Fruit fly (Drosophila melanogaster) whole organism, embryonic: ENCODE data around the gene defl.

Experiments used
- Adf1 ChIP-seq: fragments of 200-800 bp; sonication (Bioruptor generic); IDR thresholded peaks from 2 replicates; pipeline ENCODE4 v1.3.6; 2022; ENCODE audit warnings: missing biosample characterization, missing genetic modification characterization
- B-H2 ChIP-seq: fragments of 200-800 bp; sonication (Bioruptor generic); optimal IDR thresholded peaks from 2 replicates; lab custom pipeline; 2018; ENCODE audit warnings: missing biosample characterization, mild to moderate bottlenecking, missing genetic modification characterization
- BEAF-32 ChIP-seq: fragments of 200-800 bp; sonication (Bioruptor generic); optimal IDR thresholded peaks from 3 replicates; lab custom pipeline; 2017; ENCODE audit warnings: missing biosample characterization, missing genetic modification characterization, mild to moderate bottlenecking, moderate library complexity, missing genetic modification reagents
- Blimp-1 ChIP-seq: fragments of 200-800 bp; sonication (Bioruptor generic); optimal IDR thresholded peaks from 3 replicates; lab custom pipeline; 2018; ENCODE audit warnings: missing biosample characterization, missing genetic modification characterization, mild to moderate bottlenecking, moderate library complexity, missing genetic modification reagents
- CG10431 ChIP-seq: fragments of 200-800 bp; sonication (Bioruptor generic); optimal IDR thresholded peaks from 3 replicates; lab custom pipeline; 2018; ENCODE audit warnings: missing biosample characterization, mild to moderate bottlenecking, missing genetic modification characterization
- CG11456 ChIP-seq: fragments of 200-800 bp; sonication (Bioruptor generic); IDR thresholded peaks from 3 replicates; pipeline ENCODE4 v1.3.6; 2022; ENCODE audit warnings: missing biosample characterization, missing genetic modification characterization
- CG1233 ChIP-seq: fragments of 200-800 bp; sonication (Bioruptor generic); optimal IDR thresholded peaks from 4 replicates; lab custom pipeline; 2018; ENCODE audit warnings: missing biosample characterization, mild to moderate bottlenecking, missing genetic modification characterization
- CG12769 ChIP-seq: fragments of 200-800 bp; sonication (Bioruptor generic); optimal IDR thresholded peaks from 2 replicates; lab custom pipeline; 2019; ENCODE audit warnings: missing biosample characterization, mild to moderate bottlenecking, missing genetic modification characterization, moderate library complexity
- CG15073 ChIP-seq: fragments of 200-800 bp; sonication (Bioruptor generic); optimal IDR thresholded peaks from 2 replicates; lab custom pipeline; 2016; ENCODE audit warnings: missing biosample characterization, missing genetic modification characterization
- CG1647 ChIP-seq: fragments of 200-800 bp; sonication (Bioruptor generic); optimal IDR thresholded peaks from 3 replicates; lab custom pipeline; 2016; ENCODE audit warnings: missing biosample characterization, missing genetic modification characterization
- CG17568 ChIP-seq: fragments of 200-800 bp; sonication (Bioruptor generic); optimal IDR thresholded peaks from 2 replicates; lab custom pipeline; 2018; ENCODE audit warnings: missing biosample characterization, mild to moderate bottlenecking, missing genetic modification characterization, moderate library complexity
- CG17612 ChIP-seq: fragments of 200-800 bp; sonication (Bioruptor generic); IDR thresholded peaks from 2 replicates; pipeline ENCODE4 v1.3.6; 2022; ENCODE audit warnings: missing biosample characterization, missing genetic modification characterization
- CG17912 ChIP-seq: fragments of 200-800 bp; sonication (Bioruptor generic); optimal IDR thresholded peaks from 2 replicates; lab custom pipeline; 2018; ENCODE audit warnings: missing biosample characterization, mild to moderate bottlenecking, missing genetic modification characterization
- CG18619 ChIP-seq: fragments of 200-800 bp; sonication (Bioruptor generic); optimal IDR thresholded peaks from 3 replicates; lab custom pipeline; 2017; ENCODE audit warnings: missing biosample characterization, mild to moderate bottlenecking, missing genetic modification characterization
- CG2678 ChIP-seq: fragments of 200-800 bp; sonication (Bioruptor generic); optimal IDR thresholded peaks from 3 replicates; lab custom pipeline; 2019; ENCODE audit warnings: missing biosample characterization, mild to moderate bottlenecking, missing genetic modification characterization, moderate library complexity
- CG3163 ChIP-seq: fragments of 200-800 bp; sonication (Bioruptor generic); optimal IDR thresholded peaks from 3 replicates; lab custom pipeline; 2016; ENCODE audit warnings: missing biosample characterization, missing genetic modification characterization
- CG34422 ChIP-seq: fragments of 200-800 bp; sonication (Bioruptor generic); IDR thresholded peaks from 3 replicates; pipeline ENCODE4 v1.3.6; 2022; ENCODE audit warnings: missing biosample characterization, missing genetic modification characterization
- CG3995 ChIP-seq: fragments of 200-800 bp; sonication (Bioruptor generic); optimal IDR thresholded peaks from 3 replicates; lab custom pipeline; 2016; ENCODE audit warnings: missing biosample characterization, missing genetic modification characterization
- CG7745 ChIP-seq: fragments of 200-800 bp; sonication (Bioruptor generic); optimal IDR thresholded peaks from 2 replicates; lab custom pipeline; 2018; ENCODE audit warnings: missing biosample characterization, mild to moderate bottlenecking, missing genetic modification characterization, moderate library complexity
- CG8290 ChIP-seq, 3 experiments: fragments of 200-800 bp; sonication (Bioruptor generic); optimal IDR thresholded peaks; 2 replicates each; lab custom pipeline; 2016 to 2019; ENCODE audit warnings: missing biosample characterization in 3 of 3, missing genetic modification characterization in 3 of 3, mild to moderate bottlenecking in 2 of 3, moderate library complexity in 1 of 3
- CG8359 ChIP-seq: fragments of 200-800 bp; sonication (Bioruptor generic); optimal IDR thresholded peaks from 2 replicates; lab custom pipeline; 2017; ENCODE audit warnings: missing biosample characterization, mild to moderate bottlenecking, missing genetic modification characterization, borderline replicate concordance
- CG9932 ChIP-seq: fragments of 200-800 bp; sonication (Bioruptor generic); IDR thresholded peaks from 2 replicates; pipeline ENCODE4 v1.3.6; 2022; ENCODE audit warnings: missing biosample characterization, missing genetic modification characterization
- Dll ChIP-seq: fragments of 200-800 bp; sonication (Bioruptor generic); IDR thresholded peaks from 4 replicates; pipeline ENCODE4 v1.3.6; 2022; ENCODE audit warnings: missing biosample characterization, missing genetic modification characterization; ENCODE audit not compliant: partially characterized antibody
- HLHmδ ChIP-seq: fragments of 200-800 bp; sonication (Bioruptor generic); optimal IDR thresholded peaks from 2 replicates; lab custom pipeline; 2018; ENCODE audit warnings: missing biosample characterization, mild to moderate bottlenecking, missing genetic modification characterization, moderate library complexity
- Hsf ChIP-seq: fragments of 200-800 bp; sonication (Bioruptor generic); optimal IDR thresholded peaks from 3 replicates; lab custom pipeline; 2016; ENCODE audit warnings: missing biosample characterization, missing genetic modification characterization
- Kr ChIP-seq: fragments of 200-800 bp; sonication (Bioruptor generic); optimal IDR thresholded peaks from 2 replicates; lab custom pipeline; 2017; ENCODE audit warnings: missing biosample characterization, mild to moderate bottlenecking, missing genetic modification characterization
- Med ChIP-seq: fragments of 200-800 bp; sonication (Bioruptor generic); peaks from one replicate; lab custom pipeline; 2016; ENCODE audit warnings: missing biosample characterization, missing genetic modification characterization, mild to moderate bottlenecking, inconsistent platforms, moderate library complexity
- Mrtf ChIP-seq: fragments of 200-800 bp; sonication (Bioruptor generic); IDR thresholded peaks from 3 replicates; pipeline ENCODE4 v1.3.6; 2022; ENCODE audit warnings: missing biosample characterization, missing genetic modification characterization
- Nf-YC ChIP-seq: fragments of 200-800 bp; optimal IDR thresholded peaks from 3 replicates; lab custom pipeline; 2019; ENCODE audit warnings: missing biosample characterization, mild to moderate bottlenecking, missing genetic modification characterization, moderate library complexity
- ci ChIP-seq: fragments of 200-800 bp; sonication (Bioruptor generic); IDR thresholded peaks from 3 replicates; pipeline ENCODE4 v1.3.6; 2022; ENCODE audit warnings: missing biosample characterization, missing genetic modification characterization
- corto ChIP-seq: fragments of 200-800 bp; sonication (Bioruptor generic); optimal IDR thresholded peaks from 2 replicates; lab custom pipeline; 2016; ENCODE audit warnings: missing biosample characterization, mild to moderate bottlenecking, missing genetic modification characterization, moderate library complexity
- dati ChIP-seq: fragments of 200-800 bp; sonication (Bioruptor generic); IDR thresholded peaks from 2 replicates; pipeline ENCODE4 v1.3.6; 2022; ENCODE audit warnings: missing biosample characterization, missing genetic modification characterization
- dysf ChIP-seq: fragments of 200-800 bp; sonication (Bioruptor generic); IDR thresholded peaks from 3 replicates; pipeline ENCODE4 v1.3.6; 2022; ENCODE audit warnings: missing biosample characterization, missing genetic modification characterization
- ind ChIP-seq: fragments of 200-800 bp; sonication (Bioruptor generic); optimal IDR thresholded peaks from 3 replicates; lab custom pipeline; 2016; ENCODE audit warnings: missing biosample characterization, missing genetic modification characterization
- klu ChIP-seq: fragments of 200-800 bp; sonication (Bioruptor generic); IDR thresholded peaks from 2 replicates; pipeline ENCODE4 v1.3.6; 2022; ENCODE audit warnings: missing biosample characterization, missing genetic modification characterization
- lilli ChIP-seq: fragments of 200-800 bp; sonication (Bioruptor generic); optimal IDR thresholded peaks from 3 replicates; lab custom pipeline; 2016; ENCODE audit warnings: missing biosample characterization, missing genetic modification characterization
- maf-S ChIP-seq: fragments of 200-800 bp; sonication (Bioruptor generic); optimal IDR thresholded peaks from 2 replicates; lab custom pipeline; 2016; ENCODE audit warnings: missing biosample characterization, missing genetic modification characterization
- nerfin-2 ChIP-seq: fragments of 200-800 bp; sonication (Bioruptor generic); IDR thresholded peaks from 2 replicates; pipeline ENCODE4 v1.3.6; 2022; ENCODE audit warnings: missing biosample characterization, missing genetic modification characterization; ENCODE audit not compliant: partially characterized antibody
- pita ChIP-seq: fragments of 200-800 bp; sonication (Bioruptor generic); optimal IDR thresholded peaks from 2 replicates; lab custom pipeline; 2017; ENCODE audit warnings: missing biosample characterization, mild to moderate bottlenecking, missing genetic modification characterization
- psq ChIP-seq: fragments of 200-800 bp; sonication (Bioruptor generic); optimal IDR thresholded peaks from 2 replicates; lab custom pipeline; 2017; ENCODE audit warnings: missing biosample characterization, missing genetic modification characterization
- schlank ChIP-seq: fragments of 200-800 bp; sonication (Bioruptor generic); optimal IDR thresholded peaks from 2 replicates; lab custom pipeline; 2018; ENCODE audit warnings: missing biosample characterization, mild to moderate bottlenecking, missing genetic modification characterization
- scrt ChIP-seq: fragments of 200-800 bp; sonication (Bioruptor generic); optimal IDR thresholded peaks from 2 replicates; lab custom pipeline; 2018; ENCODE audit warnings: missing biosample characterization, mild to moderate bottlenecking, missing genetic modification characterization, moderate library complexity
- seq ChIP-seq: fragments of 200-800 bp; sonication (Bioruptor generic); IDR thresholded peaks from 2 replicates; pipeline ENCODE4 v1.3.6; 2022; ENCODE audit warnings: missing biosample characterization, missing genetic modification characterization
- sqz ChIP-seq: fragments of 200-800 bp; sonication (Bioruptor generic); optimal IDR thresholded peaks from 3 replicates; lab custom pipeline; 2018; ENCODE audit warnings: missing biosample characterization, mild to moderate bottlenecking, missing genetic modification characterization
- tgo ChIP-seq: fragments of 200-800 bp; sonication (Bioruptor generic); IDR thresholded peaks from 3 replicates; pipeline ENCODE4 v1.3.6; 2022; ENCODE audit warnings: missing biosample characterization, missing genetic modification characterization
- vfl ChIP-seq: fragments of 200-800 bp; sonication (Bioruptor generic); optimal IDR thresholded peaks from 2 replicates; lab custom pipeline; 2016; ENCODE audit warnings: missing biosample characterization, missing genetic modification characterization
- wdn ChIP-seq: fragments of 200-800 bp; sonication (Bioruptor generic); IDR thresholded peaks from 2 replicates; pipeline ENCODE4 v1.3.6; 2022; ENCODE audit warnings: missing biosample characterization, missing genetic modification characterization
- yki ChIP-seq: fragments of >200 bp; optimal IDR thresholded peaks from 3 replicates; lab custom pipeline; 2018
- zen2 ChIP-seq: fragments of 200-800 bp; sonication (Bioruptor generic); IDR thresholded peaks from 3 replicates; pipeline ENCODE4 v1.3.6; 2022; ENCODE audit warnings: missing biosample characterization, missing genetic modification characterization; ENCODE audit not compliant: partially characterized antibody

The defl gene

dm6 chr3L:9693552-9694133, 29.6 kb upstream of the defl start (continued):
- TF ChIP-seq CG1647 (GFP tag; lab: Kevin White, UChicago) (no peak), CG3163 (GFP tag; lab: Kevin White, UChicago) (no peak), dysf (GFP tag; lab: Robert Waterston, UW) (no peak), CG8359 (no peak), CG15073 (GFP tag; lab: Kevin White, UChicago) (no peak), dati (GFP tag; lab: Robert Waterston, UW) (no peak), CG1233 (GFP tag; lab: Kevin White, UChicago) (no peak), lilli (GFP tag; lab: Kevin White, UChicago) (no peak), pita (no peak), tgo (no peak), psq (GFP tag; lab: Kevin White, UChicago) (no peak), CG18619 (no peak), vfl (GFP tag; lab: Kevin White, UChicago) (no peak), ind (GFP tag; lab: Kevin White, UChicago) (no peak), CG10431 (no peak), CG17612 (GFP tag; lab: Robert Waterston, UW) (no peak), CG11456 (no peak), Nf-YC (no peak), Mrtf (GFP tag; lab: Robert Waterston, UW) (no peak), HLHmδ (GFP tag; lab: Kevin White, UChicago) (no peak), klu (GFP tag; lab: Robert Waterston, UW) (no peak), CG7745 (tag; lab: Kevin White, UChicago) (no peak), Hsf (GFP tag; lab: Kevin White, UChicago) (no peak), CG34422 (no peak), seq (no peak), schlank (tag; lab: Kevin White, UChicago) (no peak), nerfin-2 (GFP tag; lab: Robert Waterston, UW) (no peak), Kr (GFP tag; lab: Kevin White, UChicago) (no peak)

dm6 chr3L:9694169-9694866, 28.9 kb upstream of the defl start:
- TF ChIP-seq Med (GFP tag; lab: Kevin White, UChicago) (peak; percentile 8), zen2 (GFP tag; lab: Robert Waterston, UW) (peak; percentile 49; the same call in 1 of the 3 replicates), CG9932 (GFP tag; lab: Robert Waterston, UW) (0 out of 2 replicates have a peak, but pooled peaks have one; percentile 11), seq (peak; percentile 49; the same call in 1 of the 2 replicates), vfl (GFP tag; lab: Kevin White, UChicago) (no peak), ci (GFP tag; lab: Robert Waterston, UW) (peak; percentile 38; the same call in 1 of the 3 replicates), CG12769 (peak; percentile 73), yki (lab: Kevin White, UChicago) (peak; percentile 47), Adf1 (peak; percentile 96), CG17912 (no peak), B-H2 (GFP tag; lab: Kevin White, UChicago) (peak; percentile 17), sqz (GFP tag; lab: Kevin White, UChicago) (peak; percentile 49), scrt (GFP tag; lab: Kevin White, UChicago) (peak; percentile 6), Blimp-1 (GFP tag; lab: Kevin White, UChicago) (no peak), corto (GFP tag; lab: Kevin White, UChicago) (peak; percentile 29), CG2678 (tag; lab: Kevin White, UChicago) (peak; percentile 14), CG3995 (GFP tag; lab: Kevin White, UChicago) (peak; percentile 13), Dll (GFP tag; lab: Robert Waterston, UW) (0 out of 4 replicates have a peak, but pooled peaks have one; percentile 18), maf-S (GFP tag; lab: Kevin White, UChicago) (no peak), wdn (GFP tag; lab: Robert Waterston, UW) (0 out of 2 replicates have a peak, but pooled peaks have one; percentile 11), CG8290 (GFP tag; optimal IDR thresholded peaks at IDR 0.05; lab: Kevin White, UChicago) (no peak), CG8290 (tag; optimal IDR thresholded peaks at IDR 0.05; lab: Kevin White, UChicago) (peak in 1 of 2 experiments; percentile 21), CG17568 (peak; percentile 31), BEAF-32 (GFP tag; lab: Kevin White, UChicago) (peak; percentile 12)
